Worm (Caenorhabditis elegans) whole organism, midembryonic: ENCODE measurements around the gene srg-11.

Source experiments
- klf-2 ChIP-seq: fragments of 200-800 bp; sonication (Bioruptor generic); conservative IDR thresholded peaks from 2 replicates; pipeline ENCODE4 v1.3.6; 2022; ENCODE audit warnings: missing genetic modification reagents, missing genetic modification characterization, missing compliant biosample characterization
- med-1 ChIP-seq: sonication (generic microtip); optimal IDR thresholded peaks from 2 replicates; lab custom pipeline; 2017; ENCODE audit warnings: missing genetic modification characterization, mild to moderate bottlenecking, missing compliant biosample characterization, antibody characterized with exemption, missing genetic modification reagents; ENCODE audit not compliant: insufficient read depth
- tab-1 ChIP-seq: fragments of 200-800 bp; sonication (Bioruptor generic); IDR thresholded peaks from 2 replicates; pipeline ENCODE4 v1.3.6; 2022; ENCODE audit warnings: missing genetic modification characterization, missing compliant biosample characterization
- ztf-23 ChIP-seq: fragments of 200-800 bp; sonication (Bioruptor generic); IDR thresholded peaks from 2 replicates; pipeline ENCODE4 v1.3.6; 2022; ENCODE audit warnings: missing genetic modification reagents, missing genetic modification characterization, missing compliant biosample characterization
- ztf-29 ChIP-seq: fragments of 200-800 bp; sonication (Bioruptor generic); IDR thresholded peaks from 2 replicates; pipeline ENCODE4 v1.3.6; 2022; ENCODE audit warnings: missing genetic modification reagents, missing genetic modification characterization, missing compliant biosample characterization

ce11 chrIII:4671491-4671890 is 8.3 kb upstream of the srg-11 start, which contains the start of gene T23F11.11:
- TF ChIP-seq ztf-23 (GFP tag; lab: Robert Waterston, UW): no peak
- TF ChIP-seq klf-2 (GFP tag; lab: Robert Waterston, UW): no peak
- TF ChIP-seq ztf-29: no peak
- TF ChIP-seq tab-1 (GFP tag; lab: Robert Waterston, UW): no peak
- no peak for TF ChIP-seq med-1 (GFP tag; lab: Kevin White, UChicago)
